Worm (Caenorhabditis elegans) whole organism, L4 larva: ENCODE data around the gene C25H3.14.

Experiments
- ama-1 ChIP-seq: fragments of 150-350 bp; optimal IDR thresholded peaks from 2 replicates; lab custom pipeline; 2014; ENCODE audit warnings: inconsistent platforms, mixed read lengths
- fkh-10 ChIP-seq: fragments of 150-350 bp; optimal IDR thresholded peaks from 2 replicates; lab custom pipeline; 2014; ENCODE audit warnings: missing biosample characterization, missing genetic modification reagents, missing genetic modification characterization
- nhr-111 ChIP-seq: fragments of 200-800 bp; sonication (Bioruptor generic); optimal IDR thresholded peaks from 2 replicates; lab custom pipeline; 2018; ENCODE audit warnings: mild to moderate bottlenecking, missing genetic modification characterization, missing compliant biosample characterization
- nhr-237 ChIP-seq: sonication (generic microtip); optimal IDR thresholded peaks from 2 replicates; lab custom pipeline; 2017; ENCODE audit warnings: missing biosample characterization, missing genetic modification characterization
- pha-4 ChIP-seq, 2 experiments: fragments of 150-350 bp in 1 of 2; fragments of 200-800 bp in 1 of 2; sonication (Bioruptor generic) in 1 of 2; IDR thresholded peaks in 1 of 2; optimal IDR thresholded peaks in 1 of 2; 2 replicates each; pipeline versions ENCODE4 v1.3.6 to Lab custom; 2014 to 2022; ENCODE audit warnings: missing genetic modification characterization in 2 of 2, missing genetic modification reagents in 2 of 2, missing biosample characterization in 1 of 2, missing compliant biosample characterization in 1 of 2
- unc-62 ChIP-seq, 3 experiments: fragments of 150-350 bp in 1 of 3; sonication (generic microtip); optimal IDR thresholded peaks in 2 of 3; peaks in 1 of 3; 1 replicate in 1 of 3; 2 replicates in 2 of 3; lab custom pipeline; 2014 to 2017; ENCODE audit warnings: missing biosample characterization in 3 of 3, missing genetic modification characterization in 3 of 3, missing genetic modification reagents in 3 of 3, missing genotype in 1 of 3

- no peak for TF ChIP-seq nhr-111 (GFP tag; lab: Kevin White, UChicago)
- TF ChIP-seq ama-1 (lab: Kevin White, UChicago) = peak; percentile 53
- TF ChIP-seq unc-62 (GFP tag; optimal IDR thresholded peaks at IDR 0.05 in 1 of 2; lab: Kevin White, UChicago) = peak in 1 of 2 experiments; percentile 76
- TF ChIP-seq unc-62 (tag; optimal IDR thresholded peaks at IDR 0.05; lab: Kevin White, UChicago) = no peak
- TF ChIP-seq fkh-10 (GFP tag; lab: Kevin White, UChicago) = no peak
- TF ChIP-seq nhr-237 (tag; lab: Kevin White, UChicago) = no peak
- TF ChIP-seq pha-4 (GFP tag; IDR thresholded peaks at IDR 0.05; lab: Robert Waterston, UW) = no peak
- TF ChIP-seq pha-4 (tag; optimal IDR thresholded peaks at IDR 0.05; lab: Kevin White, UChicago) = no peak
Observed at ce11 chrII:5688959-5689358, 5.9 kb upstream of the C25H3.14 start, which contains the start of gene C25H3.11.
